Worm (Caenorhabditis elegans) whole organism, midembryonic: ENCODE results near the gene pals-31.

ENCODE experiments used
- T22C8.4 ChIP-seq: fragments of 200-800 bp; sonication (Bioruptor generic); IDR thresholded peaks from 2 replicates; pipeline ENCODE4 v1.3.6; 2022; ENCODE audit warnings: missing genetic modification characterization, missing compliant biosample characterization
- cog-1 ChIP-seq: sonication (generic microtip); optimal IDR thresholded peaks from 2 replicates; lab custom pipeline; 2016; ENCODE audit warnings: missing genetic modification characterization, missing compliant biosample characterization
- flt-1 ChIP-seq: fragments of 200-800 bp; sonication (Bioruptor generic); IDR thresholded peaks from 2 replicates; pipeline ENCODE4 v1.3.6; 2022; ENCODE audit warnings: missing genetic modification characterization, missing compliant biosample characterization
- klf-2 ChIP-seq: fragments of 200-800 bp; sonication (Bioruptor generic); conservative IDR thresholded peaks from 2 replicates; pipeline ENCODE4 v1.3.6; 2022; ENCODE audit warnings: missing genetic modification reagents, missing genetic modification characterization, missing compliant biosample characterization
- med-1 ChIP-seq: sonication (generic microtip); optimal IDR thresholded peaks from 2 replicates; lab custom pipeline; 2017; ENCODE audit warnings: missing genetic modification characterization, mild to moderate bottlenecking, missing compliant biosample characterization, antibody characterized with exemption, missing genetic modification reagents; ENCODE audit not compliant: insufficient read depth
- ref-1 ChIP-seq: fragments of 200-800 bp; sonication (Bioruptor generic); conservative IDR thresholded peaks from 2 replicates; pipeline ENCODE4 v1.3.6; 2022; ENCODE audit warnings: missing genetic modification reagents, missing genetic modification characterization, missing compliant biosample characterization
- tab-1 ChIP-seq: fragments of 200-800 bp; sonication (Bioruptor generic); IDR thresholded peaks from 2 replicates; pipeline ENCODE4 v1.3.6; 2022; ENCODE audit warnings: missing genetic modification characterization, missing compliant biosample characterization
- ztf-23 ChIP-seq: fragments of 200-800 bp; sonication (Bioruptor generic); IDR thresholded peaks from 2 replicates; pipeline ENCODE4 v1.3.6; 2022; ENCODE audit warnings: missing genetic modification reagents, missing genetic modification characterization, missing compliant biosample characterization
- ztf-29 ChIP-seq: fragments of 200-800 bp; sonication (Bioruptor generic); IDR thresholded peaks from 2 replicates; pipeline ENCODE4 v1.3.6; 2022; ENCODE audit warnings: missing genetic modification reagents, missing genetic modification characterization, missing compliant biosample characterization

pals-31 gene

DNA sequence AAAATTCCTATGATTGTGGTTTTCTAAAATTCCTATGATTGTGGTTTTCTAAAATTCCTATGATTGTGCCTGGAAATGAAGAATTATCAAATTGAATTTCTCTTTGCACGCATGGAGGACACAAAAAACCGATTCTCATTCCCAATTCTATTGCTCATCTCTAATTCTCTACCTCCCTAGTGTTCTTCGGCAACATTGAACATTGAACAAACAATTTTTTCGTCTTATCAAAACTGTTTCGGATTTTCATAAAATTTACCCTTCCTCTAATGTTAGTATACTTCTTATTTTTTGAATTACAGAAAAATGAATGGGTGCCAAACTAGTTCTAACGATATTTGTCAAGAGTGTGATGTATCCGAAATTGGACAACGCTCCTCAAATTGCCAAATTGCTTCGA is at the start of gene pals-31:
TSS of gene pals-31 (plus strand) at position 301 of the 400 bp plus-strand sequence.
- TF ChIP-seq ztf-29 (GFP tag; lab: Robert Waterston, UW) = no peak
- TF ChIP-seq ref-1 (GFP tag; lab: Robert Waterston, UW) = no peak
- no peak for TF ChIP-seq cog-1
- TF ChIP-seq tab-1 (GFP tag; lab: Robert Waterston, UW) = no peak
- TF ChIP-seq med-1 (GFP tag; lab: Kevin White, UChicago) = no peak
- no peak for TF ChIP-seq klf-2 (GFP tag; lab: Robert Waterston, UW)
- TF ChIP-seq T22C8.4 (GFP tag; lab: Robert Waterston, UW) = no peak
- no peak for TF ChIP-seq flt-1 (GFP tag; lab: Robert Waterston, UW)

DNA sequence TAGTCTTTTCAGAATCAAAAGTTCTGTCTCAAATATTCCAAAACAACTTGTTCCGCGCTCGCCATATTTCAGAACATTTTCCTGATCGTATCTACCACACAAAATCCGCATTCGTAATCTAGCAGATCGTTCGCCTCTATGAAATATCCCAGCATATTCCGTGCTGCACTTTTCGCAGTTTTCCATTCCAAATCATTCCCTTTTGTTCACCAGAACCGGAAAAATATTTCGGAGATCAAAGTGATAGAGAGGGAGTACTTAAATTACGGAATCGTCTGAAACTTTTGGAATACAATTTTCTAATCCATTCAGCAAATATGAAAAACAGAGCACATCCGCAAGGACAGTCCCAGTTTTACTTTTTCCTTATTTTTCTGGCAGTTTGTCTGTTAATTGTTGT is 48.6 kb upstream of the pals-31 start, which contains the start of gene K06H6.1:
TSS of gene K06H6.1 (plus strand) at position 301 of the 400 bp plus-strand sequence.
- TF ChIP-seq ref-1 (GFP tag; lab: Robert Waterston, UW) (no peak), cog-1 (no peak), ztf-29 (GFP tag; lab: Robert Waterston, UW) (no peak), ztf-23 (no peak), T22C8.4 (GFP tag; lab: Robert Waterston, UW) (no peak), flt-1 (GFP tag; lab: Robert Waterston, UW) (no peak), klf-2 (GFP tag; lab: Robert Waterston, UW) (no peak), med-1 (GFP tag; lab: Kevin White, UChicago) (no peak), tab-1 (GFP tag; lab: Robert Waterston, UW) (no peak)

DNA sequence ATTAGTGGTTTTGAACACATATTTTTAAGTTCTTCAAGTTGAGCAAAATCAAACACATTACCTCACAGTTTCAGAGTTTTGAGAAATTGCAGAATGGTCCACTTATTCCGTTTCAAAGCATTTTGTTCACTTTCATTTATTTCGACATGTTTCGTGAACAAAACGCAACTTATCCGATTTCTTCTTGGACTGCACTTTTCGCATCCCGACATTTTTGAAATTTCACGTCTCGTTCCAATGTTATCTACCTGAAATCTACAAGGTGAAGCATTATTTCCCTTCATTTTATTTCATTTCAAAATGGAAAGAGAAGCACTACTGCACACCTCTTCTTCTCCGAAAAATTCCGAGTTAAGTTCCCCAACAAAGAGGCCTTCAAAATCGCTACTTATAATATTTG is 46.2 kb upstream of the pals-31 start, which contains the start of gene ZK488.6:
TSS of gene ZK488.6 (plus strand) at position 301 of the 400 bp plus-strand sequence.
- no peak for TF ChIP-seq ref-1 (GFP tag; lab: Robert Waterston, UW)
- no peak for TF ChIP-seq tab-1 (GFP tag; lab: Robert Waterston, UW)
- TF ChIP-seq T22C8.4 (GFP tag; lab: Robert Waterston, UW) = no peak
- TF ChIP-seq klf-2 (GFP tag; lab: Robert Waterston, UW) = no peak
- no peak for TF ChIP-seq ztf-23
- no peak for TF ChIP-seq ztf-29 (GFP tag; lab: Robert Waterston, UW)
- TF ChIP-seq flt-1 (GFP tag; lab: Robert Waterston, UW) = no peak

DNA sequence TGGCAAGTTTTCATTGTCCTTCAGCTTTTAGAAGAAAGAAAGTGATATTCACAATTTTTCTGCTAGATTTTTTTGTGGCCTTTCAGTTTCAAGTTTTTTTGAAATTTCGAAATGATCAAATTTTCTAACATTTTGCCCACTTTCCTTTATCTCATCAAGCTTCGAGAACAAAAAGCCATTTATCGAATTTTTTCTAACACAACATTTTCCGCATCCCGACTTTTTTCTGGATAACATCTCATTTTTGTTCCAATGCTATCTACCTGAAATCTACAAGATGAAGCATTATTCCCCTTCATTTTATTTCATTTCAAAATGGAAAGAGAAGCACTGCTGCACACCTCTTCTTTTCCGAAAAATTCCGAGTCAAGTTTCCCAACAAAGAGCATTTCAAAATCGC is 43.4 kb upstream of the pals-31 start, which contains the start of gene ZK488.5:
TSS of gene ZK488.5 (plus strand) at position 301 of the 400 bp plus-strand sequence.
- TF ChIP-seq T22C8.4 (GFP tag; lab: Robert Waterston, UW) (no peak), ztf-23 (no peak), ref-1 (GFP tag; lab: Robert Waterston, UW) (no peak), flt-1 (GFP tag; lab: Robert Waterston, UW) (no peak), med-1 (GFP tag; lab: Kevin White, UChicago) (no peak), ztf-29 (GFP tag; lab: Robert Waterston, UW) (no peak), tab-1 (GFP tag; lab: Robert Waterston, UW) (no peak), cog-1 (no peak), klf-2 (GFP tag; lab: Robert Waterston, UW) (no peak)

DNA sequence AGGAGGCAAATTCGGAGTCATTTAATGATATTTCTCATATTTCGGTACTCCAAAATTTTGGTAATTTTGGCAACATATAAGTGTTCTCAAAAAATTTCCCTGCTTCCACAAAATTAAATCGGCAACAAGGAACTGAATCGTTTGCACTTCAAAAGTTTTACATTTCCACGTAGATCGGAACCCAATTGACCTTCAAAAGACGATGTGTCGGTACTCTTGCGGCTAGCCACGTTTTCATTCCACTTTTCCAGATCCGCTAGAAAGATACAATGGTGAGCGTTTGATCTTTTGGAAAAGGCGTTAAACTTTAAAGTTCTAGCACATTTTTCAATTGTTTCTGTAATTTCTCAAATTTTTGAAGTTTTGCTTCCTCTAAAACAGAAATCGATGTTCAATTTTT is 39.5 kb upstream of the pals-31 start:
- TF ChIP-seq ref-1 (GFP tag; lab: Robert Waterston, UW) (no peak), med-1 (GFP tag; lab: Kevin White, UChicago) (no peak), cog-1 (no peak), klf-2 (GFP tag; lab: Robert Waterston, UW) (no peak), T22C8.4 (GFP tag; lab: Robert Waterston, UW) (no peak), tab-1 (GFP tag; lab: Robert Waterston, UW) (no peak), flt-1 (GFP tag; lab: Robert Waterston, UW) (no peak), ztf-23 (no peak), ztf-29 (GFP tag; lab: Robert Waterston, UW) (no peak)

DNA sequence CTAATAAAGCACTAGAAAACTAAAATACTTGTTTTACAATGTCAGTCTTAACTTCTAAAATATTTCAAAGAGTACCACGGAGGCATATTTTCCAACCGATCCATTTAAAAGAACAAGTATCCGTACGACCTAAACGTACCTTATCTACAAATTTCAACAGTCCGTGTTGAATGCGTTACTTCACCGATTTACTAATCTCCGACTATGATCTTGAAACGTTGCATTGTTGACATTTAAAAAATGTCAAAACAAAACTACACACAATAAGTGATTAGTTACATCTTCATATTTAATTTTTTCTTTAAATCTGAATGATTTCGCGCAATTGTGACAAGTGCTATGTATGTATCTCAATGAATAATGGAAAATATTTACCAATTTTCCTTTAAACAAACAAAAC is 38.6 kb upstream of the pals-31 start:
- TF ChIP-seq ref-1 (GFP tag; lab: Robert Waterston, UW) = no peak
- TF ChIP-seq tab-1 (GFP tag; lab: Robert Waterston, UW) = no peak
- TF ChIP-seq flt-1 (GFP tag; lab: Robert Waterston, UW) = no peak
- no peak for TF ChIP-seq ztf-29 (GFP tag; lab: Robert Waterston, UW)
- no peak for TF ChIP-seq ztf-23
- no peak for TF ChIP-seq med-1 (GFP tag; lab: Kevin White, UChicago)
- no peak for TF ChIP-seq cog-1
- no peak for TF ChIP-seq T22C8.4 (GFP tag; lab: Robert Waterston, UW)
- no peak for TF ChIP-seq klf-2 (GFP tag; lab: Robert Waterston, UW)

DNA sequence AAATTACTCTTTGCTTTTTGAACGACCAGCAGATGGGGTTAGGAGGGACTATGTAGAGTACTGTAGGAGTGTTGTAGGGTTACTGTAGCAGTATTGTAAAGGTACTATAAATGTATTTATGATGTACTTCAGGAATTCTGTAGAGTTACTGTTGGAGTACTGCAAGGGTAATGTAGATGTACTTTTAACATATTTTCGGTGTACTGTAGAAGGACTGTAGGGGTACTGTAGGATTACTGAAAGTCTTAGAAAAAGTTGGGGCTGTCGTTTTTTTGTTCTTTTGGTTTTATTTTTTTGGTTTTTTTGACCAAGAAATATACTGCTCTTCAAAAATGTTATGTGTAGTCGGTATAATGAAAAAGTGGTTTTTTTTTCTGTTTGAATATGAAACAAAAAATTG is 37.8 kb upstream of the pals-31 start:
- no peak for TF ChIP-seq tab-1 (GFP tag; lab: Robert Waterston, UW)
- no peak for TF ChIP-seq ztf-29 (GFP tag; lab: Robert Waterston, UW)
- TF ChIP-seq klf-2 (GFP tag; lab: Robert Waterston, UW) = no peak
- no peak for TF ChIP-seq T22C8.4 (GFP tag; lab: Robert Waterston, UW)
- no peak for TF ChIP-seq ref-1 (GFP tag; lab: Robert Waterston, UW)
- no peak for TF ChIP-seq ztf-23
- TF ChIP-seq flt-1 (GFP tag; lab: Robert Waterston, UW) = no peak
- no peak for TF ChIP-seq med-1 (GFP tag; lab: Kevin White, UChicago)
- no peak for TF ChIP-seq cog-1

DNA sequence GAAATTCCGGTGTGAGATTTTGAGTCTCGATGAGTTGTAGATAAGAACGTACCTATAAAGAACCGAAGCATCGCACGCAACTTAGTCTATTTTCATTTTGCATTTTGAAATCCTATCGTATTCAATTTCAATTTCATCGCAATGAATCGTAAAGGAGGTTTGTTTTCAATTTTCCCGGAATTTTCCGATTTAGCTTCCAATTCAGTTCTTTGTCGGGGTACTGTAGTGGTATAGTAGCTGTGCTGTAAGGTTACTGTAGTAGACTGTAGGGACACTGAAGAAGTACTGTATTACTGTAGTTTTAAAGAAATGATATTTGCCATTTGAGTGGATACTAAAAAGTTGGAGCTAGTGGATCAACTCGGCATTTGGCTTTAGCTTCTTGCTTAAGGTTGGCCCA is 36.6 kb upstream of the pals-31 start:
- no peak for TF ChIP-seq T22C8.4 (GFP tag; lab: Robert Waterston, UW)
- TF ChIP-seq tab-1 (GFP tag; lab: Robert Waterston, UW) = no peak
- TF ChIP-seq cog-1 = no peak
- TF ChIP-seq ztf-23 = no peak
- TF ChIP-seq klf-2 (GFP tag; lab: Robert Waterston, UW) = no peak
- TF ChIP-seq ref-1 (GFP tag; lab: Robert Waterston, UW) = no peak
- TF ChIP-seq med-1 (GFP tag; lab: Kevin White, UChicago) = no peak
- no peak for TF ChIP-seq flt-1 (GFP tag; lab: Robert Waterston, UW)
- TF ChIP-seq ztf-29 (GFP tag; lab: Robert Waterston, UW) = no peak

DNA sequence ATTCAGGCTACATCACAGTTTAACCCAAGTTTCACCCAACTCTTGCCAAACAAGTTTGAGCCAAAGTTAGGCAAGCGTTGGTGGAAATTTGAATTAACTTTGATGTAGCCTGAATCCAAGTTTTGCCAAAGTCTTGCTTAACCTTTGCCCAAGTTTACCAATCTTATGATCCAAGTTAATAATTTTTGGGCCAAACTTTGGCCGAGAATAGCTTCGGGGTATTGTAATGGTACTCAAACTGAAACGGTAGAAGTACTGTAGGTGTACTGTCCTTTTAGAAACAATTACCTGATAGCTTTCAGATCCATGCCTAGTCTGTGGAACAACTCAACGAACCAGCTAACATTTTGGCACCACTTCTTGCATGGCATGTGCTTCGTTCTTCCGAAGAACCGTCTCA is 36.1 kb upstream of the pals-31 start, which contains the start of gene nhr-251:
TSS of gene nhr-251 (plus strand) at position 301 of the 400 bp plus-strand sequence.
- no peak for TF ChIP-seq flt-1 (GFP tag; lab: Robert Waterston, UW)
- TF ChIP-seq tab-1 (GFP tag; lab: Robert Waterston, UW) = no peak
- TF ChIP-seq cog-1 = no peak
- no peak for TF ChIP-seq klf-2 (GFP tag; lab: Robert Waterston, UW)
- no peak for TF ChIP-seq ztf-29 (GFP tag; lab: Robert Waterston, UW)
- no peak for TF ChIP-seq ref-1 (GFP tag; lab: Robert Waterston, UW)
- no peak for TF ChIP-seq med-1 (GFP tag; lab: Kevin White, UChicago)
- TF ChIP-seq ztf-23 = no peak
- no peak for TF ChIP-seq T22C8.4 (GFP tag; lab: Robert Waterston, UW)
